Fruit fly (Drosophila melanogaster) whole organism, pupa: ENCODE data around the gene twit.

Source experiments
- CG12605 ChIP-seq: fragments of 200-800 bp; sonication (Bioruptor generic); IDR thresholded peaks from 2 replicates; pipeline ENCODE4 v1.3.6; 2022; ENCODE audit warnings: missing biosample characterization, missing genetic modification characterization
- CG13204 ChIP-seq: fragments of 200-800 bp; sonication (Bioruptor generic); optimal IDR thresholded peaks from 2 replicates; lab custom pipeline; 2018; ENCODE audit warnings: missing biosample characterization, mild to moderate bottlenecking, missing genetic modification characterization, moderate library complexity
- CG15710 ChIP-seq: fragments of 200-800 bp; sonication (Bioruptor generic); optimal IDR thresholded peaks from 2 replicates; lab custom pipeline; 2018; ENCODE audit warnings: missing biosample characterization, mild to moderate bottlenecking, missing genetic modification characterization, moderate library complexity
- CG8159 ChIP-seq: fragments of 200-800 bp; sonication (Bioruptor generic); optimal IDR thresholded peaks from 3 replicates; lab custom pipeline; 2018; ENCODE audit warnings: missing biosample characterization, mild to moderate bottlenecking, missing genetic modification characterization, moderate library complexity
- CG8301 ChIP-seq: fragments of 200-800 bp; sonication (Bioruptor generic); optimal IDR thresholded peaks from 2 replicates; lab custom pipeline; 2018; ENCODE audit warnings: missing biosample characterization, mild to moderate bottlenecking, missing genetic modification characterization
- CG9948 ChIP-seq: fragments of 200-800 bp; sonication (Bioruptor generic); optimal IDR thresholded peaks from 2 replicates; lab custom pipeline; 2018; ENCODE audit warnings: missing biosample characterization, mild to moderate bottlenecking, missing genetic modification characterization, moderate library complexity
- D1 ChIP-seq: fragments of 200-800 bp; sonication (Bioruptor generic); optimal IDR thresholded peaks from 2 replicates; lab custom pipeline; 2018; ENCODE audit warnings: missing biosample characterization, mild to moderate bottlenecking, missing genetic modification characterization, moderate library complexity
- Ets98B ChIP-seq: fragments of 200-800 bp; sonication (Bioruptor generic); IDR thresholded peaks from 2 replicates; pipeline ENCODE4 v1.3.6; 2022; ENCODE audit warnings: missing biosample characterization, missing genetic modification characterization
- Pif1A ChIP-seq: fragments of 200-800 bp; sonication (Bioruptor generic); optimal IDR thresholded peaks from 3 replicates; lab custom pipeline; 2016; ENCODE audit warnings: missing biosample characterization, missing genetic modification characterization
- Pif1B ChIP-seq: fragments of 200-800 bp; sonication (Bioruptor generic); optimal IDR thresholded peaks from 3 replicates; lab custom pipeline; 2016; ENCODE audit warnings: missing biosample characterization, missing genetic modification characterization

dm6 chr2L:20828701-20829100 is 23.7 kb upstream of the twit start:
- TF ChIP-seq CG8301, result no peak
- no peak for TF ChIP-seq Pif1A (GFP tag; lab: Kevin White, UChicago)
- TF ChIP-seq CG12605 (GFP tag; lab: Robert Waterston, UW), result no peak
- TF ChIP-seq Pif1B (GFP tag; lab: Kevin White, UChicago), result no peak
- TF ChIP-seq CG13204 (GFP tag; lab: Kevin White, UChicago), result no peak
- no peak for TF ChIP-seq D1 (tag; lab: Kevin White, UChicago)
- no peak for TF ChIP-seq CG9948
- no peak for TF ChIP-seq Ets98B (GFP tag; lab: Robert Waterston, UW)
- TF ChIP-seq CG8159 (tag; lab: Kevin White, UChicago), result no peak
- no peak for TF ChIP-seq CG15710 (tag; lab: Kevin White, UChicago)
